Worm (Caenorhabditis elegans): ENCODE results near the gene C16D2.3.

C16D2.3 gene

ce11 chrII:9107095-9107769 is 30.7 kb upstream of the C16D2.3 start, which contains the start of gene dyrb-1:
TSS of gene dyrb-1 (minus strand) at chrII:9107145.
- no peak for TF ChIP-seq daf-12 (tag; optimal IDR thresholded peaks at IDR 0.05)
- TF ChIP-seq nhr-25 (tag; optimal IDR thresholded peaks at IDR 0.05): no peak
- TF ChIP-seq elt-2 (tag; optimal IDR thresholded peaks at IDR 0.05): no peak
- no peak for TF ChIP-seq elt-1 (tag; optimal IDR thresholded peaks at IDR 0.05)
- no peak for TF ChIP-seq egl-5 (tag; optimal IDR thresholded peaks at IDR 0.05)
- TF ChIP-seq lin-39 (tag; optimal IDR thresholded peaks at IDR 0.05): no peak
- TF ChIP-seq hmg-11 (tag; optimal IDR thresholded peaks at IDR 0.05): no peak
- TF ChIP-seq sea-2 (GFP tag; optimal IDR thresholded peaks at IDR 0.05): no peak
- TF ChIP-seq ceh-9 (tag; optimal IDR thresholded peaks at IDR 0.05): no peak
- TF ChIP-seq elt-3 (tag; optimal IDR thresholded peaks at IDR 0.05): no peak
- TF ChIP-seq tbx-2 (tag; optimal IDR thresholded peaks at IDR 0.05): no peak

ce11 chrII:9108443-9108842 is 29.5 kb upstream of the C16D2.3 start, which contains the start of gene dnj-23:
TSS of gene dnj-23 (minus strand) at chrII:9108600.
- peak; percentile 28 for TF ChIP-seq skn-1 (tag; optimal IDR thresholded peaks at IDR 0.05)
- TF ChIP-seq ceh-16 (tag; optimal IDR thresholded peaks at IDR 0.05): no peak
- TF ChIP-seq pha-4 (tag; optimal IDR thresholded peaks at IDR 0.05): peak; percentile 45
- no peak for TF ChIP-seq ceh-82 (tag; optimal IDR thresholded peaks at IDR 0.05)
- TF ChIP-seq lin-39 (tag; optimal IDR thresholded peaks at IDR 0.05): peak; percentile 15
- TF ChIP-seq ceh-28 (tag; optimal IDR thresholded peaks at IDR 0.05): no peak
- peak; percentile 16 for TF ChIP-seq nhr-25 (tag; optimal IDR thresholded peaks at IDR 0.05)
- TF ChIP-seq nhr-23 (tag; optimal IDR thresholded peaks at IDR 0.05): no peak
- no peak for TF ChIP-seq fkh-2 (tag; optimal IDR thresholded peaks at IDR 0.05)
- no peak for TF ChIP-seq sea-2 (GFP tag; optimal IDR thresholded peaks at IDR 0.05)
- peak; percentile 50 for TF ChIP-seq nfya-1 (tag; optimal IDR thresholded peaks at IDR 0.05; ENCODE audit: insufficient read depth)
- TF ChIP-seq elt-2 (tag; optimal IDR thresholded peaks at IDR 0.05): no peak
- TF ChIP-seq R02D3.7 (tag; optimal IDR thresholded peaks at IDR 0.05): no peak
- no peak for TF ChIP-seq nhr-77 (tag; optimal IDR thresholded peaks at IDR 0.05)
- TF ChIP-seq ama-1 (optimal IDR thresholded peaks at IDR 0.05): no peak
- TF ChIP-seq lin-15B (tag; optimal IDR thresholded peaks at IDR 0.05): peak; percentile 35

- TF ChIP-seq lsy-12 (tag; optimal IDR thresholded peaks at IDR 0.05): no peak
- TF ChIP-seq skn-1 (tag; optimal IDR thresholded peaks at IDR 0.05): peak; percentile 3
- no peak for TF ChIP-seq elt-3 (tag; optimal IDR thresholded peaks at IDR 0.05)
- no peak for TF ChIP-seq fkh-2 (tag; optimal IDR thresholded peaks at IDR 0.05)
- peak; percentile 26 for TF ChIP-seq nfya-1 (tag; optimal IDR thresholded peaks at IDR 0.05; ENCODE audit: insufficient read depth)
- TF ChIP-seq hmg-11 (tag; optimal IDR thresholded peaks at IDR 0.05): peak; percentile 35
- no peak for TF ChIP-seq ceh-28 (tag; optimal IDR thresholded peaks at IDR 0.05)
- no peak for TF ChIP-seq nhr-28 (tag; optimal IDR thresholded peaks at IDR 0.05)
- TF ChIP-seq lin-39 (tag; optimal IDR thresholded peaks at IDR 0.05): peak; percentile 72
These were observed 28.9 kb upstream of the C16D2.3 start, which contains the start of gene T24H10.4 for ce11 chrII:9108905-9109551. TSS of gene T24H10.4 (plus strand) at chrII:9109534.

DNA sequence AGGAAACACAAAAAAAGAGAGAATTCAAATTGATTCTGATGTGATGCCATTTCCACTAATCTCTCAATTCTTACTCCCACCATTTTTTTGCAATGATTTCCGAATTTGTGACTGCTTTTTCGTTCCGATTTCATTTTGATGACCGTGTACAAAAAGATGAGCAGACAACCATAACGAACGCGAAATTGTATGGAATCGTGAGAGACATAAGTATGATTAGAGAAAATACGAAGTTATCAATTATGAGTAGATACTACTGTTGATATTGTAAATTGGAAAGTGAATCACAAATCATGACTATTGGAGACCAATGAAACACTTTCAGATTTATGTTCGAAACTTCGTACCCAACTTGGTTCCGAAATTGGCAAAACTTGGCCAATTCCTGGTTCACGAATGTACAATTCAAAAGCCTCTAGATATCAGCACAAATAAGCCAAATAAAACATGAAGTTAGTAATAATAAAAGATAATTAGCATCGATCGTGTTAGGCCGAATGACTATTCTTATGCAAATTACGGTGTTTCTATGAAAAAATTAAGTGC is 26.4 kb upstream of the C16D2.3 start:
- TF ChIP-seq nhr-12 (tag; optimal IDR thresholded peaks at IDR 0.05): no peak
- no peak for TF ChIP-seq lin-15B (tag; optimal IDR thresholded peaks at IDR 0.05)
- peak; percentile 37 for TF ChIP-seq elt-2 (tag; optimal IDR thresholded peaks at IDR 0.05)
- TF ChIP-seq pqm-1 (tag; optimal IDR thresholded peaks at IDR 0.05): peak; percentile 59

DNA sequence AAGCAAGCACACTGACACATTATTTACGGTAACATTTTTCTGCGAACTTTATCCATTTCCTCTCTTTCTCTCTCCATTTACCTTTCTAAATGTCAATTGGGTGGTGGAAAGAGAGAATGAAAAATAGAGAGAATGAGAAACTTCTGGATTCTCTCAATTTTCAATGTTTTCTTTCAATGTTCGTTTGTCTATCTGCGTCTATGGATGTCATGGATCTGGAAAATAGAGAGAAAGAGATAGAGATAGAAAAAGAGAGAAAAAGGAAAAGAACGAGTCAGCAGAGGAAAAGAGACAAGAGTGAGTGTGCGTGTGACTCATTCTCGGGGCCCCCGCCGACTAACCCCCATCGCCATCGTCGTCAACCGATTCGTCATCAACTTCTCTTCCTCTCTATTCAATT is 25.1 kb upstream of the C16D2.3 start, which contains the start of gene jun-1:
Gene jun-1 (plus strand): TSS at position 307 of the 400 bp plus-strand sequence.
- TF ChIP-seq fkh-10 (GFP tag; optimal IDR thresholded peaks at IDR 0.05) (peak; percentile 22), nhr-25 (tag; optimal IDR thresholded peaks at IDR 0.05) (peak; percentile 90), pqm-1 (tag; optimal IDR thresholded peaks at IDR 0.05) (peak; percentile 23), ama-1 (optimal IDR thresholded peaks at IDR 0.05) (no peak), egl-27 (tag; optimal IDR thresholded peaks at IDR 0.05) (peak; percentile 64), nhr-28 (tag; optimal IDR thresholded peaks at IDR 0.05) (no peak), fkh-2 (tag; optimal IDR thresholded peaks at IDR 0.05) (no peak), mml-1 (tag; optimal IDR thresholded peaks at IDR 0.05) (no peak), nhr-237 (tag; optimal IDR thresholded peaks at IDR 0.05) (no peak), ztf-11 (tag; optimal IDR thresholded peaks at IDR 0.05) (no peak), pha-4 (tag; optimal IDR thresholded peaks at IDR 0.05) (peak; percentile 98), snpc-4 (tag; optimal IDR thresholded peaks at IDR 0.05) (peak; percentile 39), ceh-28 (tag; optimal IDR thresholded peaks at IDR 0.05) (peak; percentile 83), zag-1 (tag; optimal IDR thresholded peaks at IDR 0.05) (no peak), tbx-2 (tag; optimal IDR thresholded peaks at IDR 0.05) (peak; percentile 38), unc-39 (tag; optimal IDR thresholded peaks at IDR 0.05) (no peak), mdl-1 (tag; optimal IDR thresholded peaks at IDR 0.05) (peak; percentile 52), ceh-9 (tag; optimal IDR thresholded peaks at IDR 0.05) (no peak), nhr-77 (tag; optimal IDR thresholded peaks at IDR 0.05) (peak; percentile 38), eor-1 (tag; optimal IDR thresholded peaks at IDR 0.05) (no peak), lin-39 (tag; optimal IDR thresholded peaks at IDR 0.05) (peak; percentile 52), elt-1 (tag; optimal IDR thresholded peaks at IDR 0.05) (peak; percentile 39), lin-15B (tag; optimal IDR thresholded peaks at IDR 0.05) (peak; percentile 53), lsy-12 (tag; optimal IDR thresholded peaks at IDR 0.05) (peak; percentile 74), skn-1 (tag; optimal IDR thresholded peaks at IDR 0.05) (peak; percentile 54), nhr-11 (tag; optimal IDR thresholded peaks at IDR 0.05) (peak; percentile 56), fos-1 (tag; optimal IDR thresholded peaks at IDR 0.05) (peak; percentile 99), egl-5 (tag; optimal IDR thresholded peaks at IDR 0.05) (no peak), ceh-16 (tag; optimal IDR thresholded peaks at IDR 0.05) (no peak)
